Fruit fly (Drosophila melanogaster): ENCODE measurements around the gene FMRFaR.
A peak's percentile ranks its signal among the peaks of the same experiment; 100 is the strongest.

FMRFaR gene

dm6 chr3L:3045256-3045743, 43.8 kb downstream of the FMRFaR start (continued):
- TF ChIP-seq Hr38 (GFP tag; optimal IDR thresholded peaks at IDR 0.05) (no peak), Sox14 (GFP tag; optimal IDR thresholded peaks at IDR 0.05) (peak; percentile 84), eg (GFP tag; IDR thresholded peaks at IDR 0.05) (peak; percentile 49; the same call in 1 of the 3 replicates), fd59A (GFP tag; optimal IDR thresholded peaks at IDR 0.05) (peak; percentile 89), dac (GFP tag; optimal IDR thresholded peaks at IDR 0.05) (no peak), CG6792 (GFP tag; optimal IDR thresholded peaks at IDR 0.05) (peak; percentile 85), Sox102F (GFP tag; optimal IDR thresholded peaks at IDR 0.05) (peak; percentile 86), CG34406 (GFP tag; optimal IDR thresholded peaks at IDR 0.05) (peak; percentile 94), pdm3 (GFP tag; optimal IDR thresholded peaks at IDR 0.05) (peak; percentile 83), CG6808 (GFP tag; optimal IDR thresholded peaks at IDR 0.05) (peak; percentile 93), CG10631 (GFP tag; optimal IDR thresholded peaks at IDR 0.05) (peak; percentile 89), lz (GFP tag; optimal IDR thresholded peaks at IDR 0.05) (peak; percentile 83), salr (GFP tag; optimal IDR thresholded peaks at IDR 0.05) (peak; percentile 62 to 85), topi (GFP tag; optimal IDR thresholded peaks at IDR 0.05) (peak; percentile 85), dsx (GFP tag; optimal IDR thresholded peaks at IDR 0.05; ENCODE audit: poor library complexity, severe bottlenecking) (peak; percentile 86), acj6 (GFP tag; optimal IDR thresholded peaks at IDR 0.05) (peak; percentile 91), esn (GFP tag; optimal IDR thresholded peaks at IDR 0.05) (peak; percentile 92), vri (GFP tag; optimal IDR thresholded peaks at IDR 0.05) (peak; percentile 87), Hr4 (GFP tag; optimal IDR thresholded peaks at IDR 0.05) (peak; percentile 70), ss (GFP tag; optimal IDR thresholded peaks at IDR 0.05) (peak; percentile 87 to 91), CG4318 (GFP tag; optimal IDR thresholded peaks at IDR 0.05) (peak; percentile 54), CG9139 (GFP tag; optimal IDR thresholded peaks at IDR 0.05) (peak; percentile 85), Hr39 (GFP tag; optimal IDR thresholded peaks at IDR 0.05) (peak; percentile 81), spab (GFP tag; optimal IDR thresholded peaks at IDR 0.05) (peak; percentile 90), Met (GFP tag; optimal IDR thresholded peaks at IDR 0.05) (peak; percentile 85), Smox (GFP tag; optimal IDR thresholded peaks at IDR 0.05) (peak; percentile 86), Eip93F (GFP tag; optimal IDR thresholded peaks at IDR 0.05) (peak; percentile 61), Eip75B (GFP tag; optimal IDR thresholded peaks at IDR 0.05) (peak; percentile 89), Lpt (GFP tag; optimal IDR thresholded peaks at IDR 0.05) (peak; percentile 53), fkh (GFP tag; optimal IDR thresholded peaks at IDR 0.05) (no peak), CG6276 (GFP tag; optimal IDR thresholded peaks at IDR 0.05) (peak; percentile 41), fd85E (GFP tag; optimal IDR thresholded peaks at IDR 0.05) (peak; percentile 61), CG6163 (GFP tag; IDR thresholded peaks at IDR 0.05) (peak; percentile 84), net (GFP tag; optimal IDR thresholded peaks at IDR 0.05) (peak; percentile 86), CG11294 (GFP tag; IDR thresholded peaks at IDR 0.05) (no peak; the same call in 1 of the 2 replicates)

- TF ChIP-seq CG6854 (GFP tag; optimal IDR thresholded peaks at IDR 0.05) (peak; percentile 92), fkh (GFP tag; optimal IDR thresholded peaks at IDR 0.05) (peak; percentile 65), Eip75B (GFP tag; optimal IDR thresholded peaks at IDR 0.05) (peak; percentile 94), salr (GFP tag; optimal IDR thresholded peaks at IDR 0.05) (peak; percentile 92 to 95), Ets21C (GFP tag; optimal IDR thresholded peaks at IDR 0.05) (peak; percentile 86), Ets96B (tag; optimal IDR thresholded peaks at IDR 0.05) (peak; percentile 94), CG10669 (GFP tag; optimal IDR thresholded peaks at IDR 0.05) (peak; percentile 95), Met (GFP tag; optimal IDR thresholded peaks at IDR 0.05) (peak; percentile 94), Hr39 (GFP tag; optimal IDR thresholded peaks at IDR 0.05) (peak; percentile 92), spab (GFP tag; optimal IDR thresholded peaks at IDR 0.05) (peak; percentile 96), Eip78C (GFP tag) (peak; percentile 98), CG10631 (GFP tag; optimal IDR thresholded peaks at IDR 0.05) (peak; percentile 95), CG11294 (GFP tag; IDR thresholded peaks at IDR 0.05) (peak; percentile 94), CG8119 (GFP tag; IDR thresholded peaks at IDR 0.05) (peak; percentile 98), CG31627 (GFP tag; optimal IDR thresholded peaks at IDR 0.05) (peak; percentile 92), dsx (GFP tag; optimal IDR thresholded peaks at IDR 0.05; ENCODE audit: poor library complexity, severe bottlenecking) (peak; percentile 95), Eip93F (GFP tag; optimal IDR thresholded peaks at IDR 0.05) (peak; percentile 95), Blimp-1 (GFP tag; optimal IDR thresholded peaks at IDR 0.05) (peak; percentile 87), acj6 (GFP tag; optimal IDR thresholded peaks at IDR 0.05) (peak; percentile 96), Sox15 (GFP tag; optimal IDR thresholded peaks at IDR 0.05) (peak; percentile 91), CG4318 (GFP tag; optimal IDR thresholded peaks at IDR 0.05) (peak; percentile 93), CG11902 (GFP tag; optimal IDR thresholded peaks at IDR 0.05) (peak; percentile 89), fd59A (GFP tag; optimal IDR thresholded peaks at IDR 0.05) (peak; percentile 94), Gug (GFP tag; IDR thresholded peaks at IDR 0.05) (peak; percentile 95), CG6276 (GFP tag; optimal IDR thresholded peaks at IDR 0.05) (peak; percentile 98), pdm3 (GFP tag; optimal IDR thresholded peaks at IDR 0.05) (peak; percentile 97), CG34406 (GFP tag; optimal IDR thresholded peaks at IDR 0.05) (peak; percentile 96)
Observed at dm6 chr3L:3046325-3047156, 45.0 kb downstream of the FMRFaR start, which contains the start of the genes scramb2 and Sk2. scramb2 (minus strand) TSS chr3L:3046812. Sk2 (plus strand) TSS chr3L:3047087.
